Worm (Caenorhabditis elegans) whole organism, L2 larva: ENCODE measurements around the gene ifp-1.

Experiments
- F13H6.1 ChIP-seq: sonication (generic microtip); optimal IDR thresholded peaks from 2 replicates; lab custom pipeline; 2016; ENCODE audit warnings: missing genetic modification characterization, missing compliant biosample characterization
- Y55F3AM.14 ChIP-seq: fragments of 200-800 bp; sonication (Bioruptor generic); optimal IDR thresholded peaks from 2 replicates; lab custom pipeline; 2018; ENCODE audit warnings: mild to moderate bottlenecking, missing genetic modification characterization, missing compliant biosample characterization
- ZK546.5 ChIP-seq: sonication (generic microtip); optimal IDR thresholded peaks from 2 replicates; lab custom pipeline; 2017; ENCODE audit warnings: missing biosample characterization, missing genetic modification characterization
- aly-2 ChIP-seq: fragments of 150-350 bp; optimal IDR thresholded peaks from 2 replicates; lab custom pipeline; 2014; ENCODE audit warnings: missing biosample characterization, missing genetic modification characterization
- blmp-1 ChIP-seq: sonication (generic microtip); optimal IDR thresholded peaks from 2 replicates; lab custom pipeline; 2017; ENCODE audit warnings: missing genetic modification characterization, mild to moderate bottlenecking, missing compliant biosample characterization, antibody characterized with exemption, moderate library complexity; ENCODE audit not compliant: insufficient read depth
- ceh-16 ChIP-seq: fragments of 150-350 bp; optimal IDR thresholded peaks from 2 replicates; lab custom pipeline; 2014; ENCODE audit warnings: missing biosample characterization, missing genetic modification characterization
- crh-2 ChIP-seq: sonication (generic microtip); optimal IDR thresholded peaks from 2 replicates; lab custom pipeline; 2017; ENCODE audit warnings: missing biosample characterization, missing genetic modification characterization
- egl-27 ChIP-seq: sonication (generic microtip); optimal IDR thresholded peaks from 3 replicates; lab custom pipeline; 2017; ENCODE audit warnings: missing biosample characterization, missing genetic modification reagents, missing genetic modification characterization
- elt-1 ChIP-seq: fragments of 150-350 bp; optimal IDR thresholded peaks from 2 replicates; lab custom pipeline; 2014; ENCODE audit warnings: missing biosample characterization, missing genetic modification characterization
- elt-3 ChIP-seq: sonication (generic microtip); optimal IDR thresholded peaks from 2 replicates; lab custom pipeline; 2017; ENCODE audit warnings: missing biosample characterization, missing genetic modification characterization
- fos-1 ChIP-seq: fragments of 150-350 bp; optimal IDR thresholded peaks from 2 replicates; lab custom pipeline; 2014; ENCODE audit warnings: missing biosample characterization, missing genetic modification characterization
- gmeb-1 ChIP-seq: fragments of 150-350 bp; optimal IDR thresholded peaks from 2 replicates; lab custom pipeline; 2014; ENCODE audit warnings: missing biosample characterization, missing genetic modification characterization
- lin-11 ChIP-seq: fragments of 150-350 bp; sonication (generic microtip); optimal IDR thresholded peaks from 2 replicates; lab custom pipeline; 2014; ENCODE audit warnings: missing biosample characterization, missing genetic modification characterization, inconsistent platforms, mixed read lengths
- lsy-2 ChIP-seq, 2 experiments: fragments of 150-350 bp in 1 of 2; sonication (generic microtip) in 1 of 2; optimal IDR thresholded peaks; 2 replicates each; lab custom pipeline; 2014 to 2017; ENCODE audit warnings: missing biosample characterization in 2 of 2, missing genetic modification characterization in 2 of 2
- mbf-1 ChIP-seq: sonication (generic microtip); optimal IDR thresholded peaks from 2 replicates; lab custom pipeline; 2017; ENCODE audit warnings: missing biosample characterization, missing genetic modification characterization
- mdl-1 ChIP-seq, 2 experiments: fragments of 150-350 bp in 1 of 2; sonication (generic microtip) in 1 of 2; optimal IDR thresholded peaks; 2 replicates each; lab custom pipeline; 2017; ENCODE audit warnings: missing biosample characterization in 2 of 2, missing genetic modification characterization in 2 of 2
- nhr-10 ChIP-seq: sonication (generic microtip); optimal IDR thresholded peaks from 2 replicates; lab custom pipeline; 2017; ENCODE audit warnings: missing biosample characterization, missing genetic modification characterization
- nhr-11 ChIP-seq: fragments of 150-350 bp; optimal IDR thresholded peaks from 2 replicates; lab custom pipeline; 2014; ENCODE audit warnings: missing biosample characterization, missing genetic modification characterization
- nhr-12 ChIP-seq: fragments of 150-350 bp; optimal IDR thresholded peaks from 2 replicates; lab custom pipeline; 2014; ENCODE audit warnings: missing biosample characterization, missing genetic modification characterization
- nhr-129 ChIP-seq: fragments of 150-350 bp; optimal IDR thresholded peaks from 2 replicates; lab custom pipeline; 2014; ENCODE audit warnings: missing biosample characterization, missing genetic modification characterization
- nhr-21 ChIP-seq: fragments of 150-350 bp; optimal IDR thresholded peaks from 2 replicates; lab custom pipeline; 2014; ENCODE audit warnings: missing biosample characterization, missing genetic modification characterization
- nhr-23 ChIP-seq: fragments of 150-350 bp; optimal IDR thresholded peaks from 2 replicates; lab custom pipeline; 2014; ENCODE audit warnings: missing biosample characterization, missing genetic modification reagents, missing genetic modification characterization
- nhr-237 ChIP-seq: fragments of 150-350 bp; optimal IDR thresholded peaks from 2 replicates; lab custom pipeline; 2014; ENCODE audit warnings: missing biosample characterization, missing genetic modification characterization
- nhr-6 ChIP-seq: fragments of 150-350 bp; optimal IDR thresholded peaks from 2 replicates; lab custom pipeline; 2014; ENCODE audit warnings: missing biosample characterization, missing genetic modification characterization
- peb-1 ChIP-seq: fragments of 150-350 bp; optimal IDR thresholded peaks from 2 replicates; lab custom pipeline; 2014; ENCODE audit warnings: missing biosample characterization, missing genetic modification characterization
- sma-3 ChIP-seq: sonication (generic microtip); optimal IDR thresholded peaks from 2 replicates; lab custom pipeline; 2016; ENCODE audit warnings: missing genetic modification reagents, missing genetic modification characterization, missing compliant biosample characterization
- sma-9 ChIP-seq, 2 experiments: fragments of 150-350 bp in 1 of 2; sonication (generic microtip) in 1 of 2; optimal IDR thresholded peaks; 2 replicates each; lab custom pipeline; 2014 to 2016; ENCODE audit warnings: missing genetic modification characterization in 2 of 2, mild to moderate bottlenecking in 1 of 2, missing biosample characterization in 1 of 2, missing compliant biosample characterization in 1 of 2, missing genetic modification reagents in 1 of 2, moderate library complexity in 1 of 2
- snpc-4 ChIP-seq: fragments of 150-350 bp; optimal IDR thresholded peaks from 2 replicates; lab custom pipeline; 2014; ENCODE audit warnings: missing biosample characterization, missing genetic modification characterization
- zag-1 ChIP-seq: fragments of 150-350 bp; optimal IDR thresholded peaks from 2 replicates; lab custom pipeline; 2014; ENCODE audit warnings: missing biosample characterization, missing genetic modification characterization
- ztf-1 ChIP-seq: fragments of 200-800 bp; sonication (Bioruptor generic); conservative IDR thresholded peaks from 2 replicates; pipeline ENCODE4 v1.3.6; 2022; ENCODE audit warnings: missing genetic modification characterization, missing compliant biosample characterization
- ztf-4 ChIP-seq: fragments of 150-350 bp; optimal IDR thresholded peaks from 2 replicates; lab custom pipeline; 2014; ENCODE audit warnings: missing biosample characterization, missing genetic modification characterization

Gene ifp-1

DNA sequence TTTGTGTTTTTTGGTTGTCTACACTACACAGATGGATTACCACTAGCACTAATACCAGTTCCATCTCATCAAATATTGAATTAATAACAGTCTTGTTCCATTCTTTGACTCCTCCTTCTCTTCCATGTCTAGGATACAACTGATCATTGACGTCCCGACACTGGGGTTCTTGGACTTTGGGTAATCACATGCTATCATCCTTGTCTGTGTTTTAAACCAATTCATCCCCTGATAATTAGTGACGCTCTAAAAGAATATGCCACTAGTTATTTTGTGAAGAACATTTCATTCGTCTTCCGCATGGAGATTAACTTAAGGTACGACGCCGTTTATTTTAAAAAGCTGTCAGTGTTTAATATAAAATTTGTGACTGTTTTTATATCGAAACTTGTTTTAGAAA is 10.5 kb upstream of the ifp-1 start, which contains the start of gene npr-18:
TSS of gene npr-18 (plus strand) at position 301 of the 400 bp plus-strand sequence.
- TF ChIP-seq nhr-23 (tag; lab: Kevin White, UChicago) (no peak), nhr-10 (tag; lab: Kevin White, UChicago) (no peak), zag-1 (tag; lab: Kevin White, UChicago) (no peak), peb-1 (tag; lab: Kevin White, UChicago) (no peak), nhr-129 (no peak), fos-1 (no peak), snpc-4 (no peak), gmeb-1 (tag; lab: Kevin White, UChicago) (no peak), lin-11 (tag; lab: Kevin White, UChicago) (no peak), Y55F3AM.14 (GFP tag; lab: Kevin White, UChicago) (no peak), mdl-1 (tag; optimal IDR thresholded peaks at IDR 0.05; lab: Kevin White, UChicago) (no peak), nhr-237 (tag; lab: Kevin White, UChicago) (no peak), ceh-16 (tag; lab: Kevin White, UChicago) (no peak), crh-2 (tag; lab: Kevin White, UChicago) (no peak), lsy-2 (tag; optimal IDR thresholded peaks at IDR 0.05; lab: Kevin White, UChicago) (no peak), ztf-1 (no peak)

DNA sequence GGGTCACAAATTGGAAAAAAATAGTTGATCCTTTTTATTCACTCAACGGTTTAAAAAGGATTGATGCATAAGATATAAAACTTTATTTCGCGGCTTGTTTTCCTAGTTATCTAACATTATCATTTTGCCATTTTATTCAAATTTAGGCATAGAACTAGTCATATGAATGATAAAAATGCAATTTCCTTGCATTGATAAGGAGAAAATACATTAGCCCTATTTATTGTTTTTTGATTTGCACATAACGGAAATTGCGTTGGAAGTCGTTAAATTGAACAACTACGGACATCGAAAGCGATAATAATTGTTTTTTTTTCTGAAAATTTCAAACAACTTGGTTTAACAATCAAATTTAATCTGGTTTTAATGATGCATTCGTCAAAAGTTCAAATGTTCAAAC is 7.3 kb upstream of the ifp-1 start:
- TF ChIP-seq crh-2 (tag; lab: Kevin White, UChicago) (peak; percentile 1), elt-1 (tag; lab: Kevin White, UChicago) (no peak), fos-1 (peak; percentile 52)
- TF ChIP-seq, all 48 proteins: peak for 2

DNA sequence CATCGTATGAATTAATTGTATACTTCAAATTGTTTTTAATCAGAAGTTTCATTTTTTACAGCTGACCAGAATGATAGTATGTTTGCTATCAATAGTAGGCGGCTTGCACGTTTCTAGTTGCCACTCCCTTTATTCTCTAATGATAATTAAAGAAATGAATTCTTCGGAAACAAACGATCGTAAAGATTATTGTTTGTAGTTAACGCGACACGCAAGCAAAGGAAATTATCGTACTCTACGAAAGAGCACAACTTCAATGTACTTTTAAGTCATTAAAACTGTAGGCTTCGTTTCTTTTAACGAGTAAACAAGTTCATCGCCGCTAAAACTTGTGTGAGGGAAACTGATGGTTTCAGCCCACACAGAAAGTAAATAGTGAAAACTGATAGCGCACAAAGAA is 542 bp downstream of the ifp-1 start:
- peak; percentile 39 for TF ChIP-seq F13H6.1 (tag; lab: Kevin White, UChicago)
- peak; percentile 50 for TF ChIP-seq crh-2 (tag; lab: Kevin White, UChicago)
- no peak for TF ChIP-seq nhr-237 (tag; lab: Kevin White, UChicago)
- peak; percentile 40 for TF ChIP-seq fos-1
- no peak for TF ChIP-seq nhr-11
- TF ChIP-seq gmeb-1 (tag; lab: Kevin White, UChicago), result peak; percentile 39
- peak; percentile 52 for TF ChIP-seq sma-9 (GFP tag; optimal IDR thresholded peaks at IDR 0.05; lab: Kevin White, UChicago)
- TF ChIP-seq sma-9 (tag; optimal IDR thresholded peaks at IDR 0.05; lab: Kevin White, UChicago), result no peak

DNA sequence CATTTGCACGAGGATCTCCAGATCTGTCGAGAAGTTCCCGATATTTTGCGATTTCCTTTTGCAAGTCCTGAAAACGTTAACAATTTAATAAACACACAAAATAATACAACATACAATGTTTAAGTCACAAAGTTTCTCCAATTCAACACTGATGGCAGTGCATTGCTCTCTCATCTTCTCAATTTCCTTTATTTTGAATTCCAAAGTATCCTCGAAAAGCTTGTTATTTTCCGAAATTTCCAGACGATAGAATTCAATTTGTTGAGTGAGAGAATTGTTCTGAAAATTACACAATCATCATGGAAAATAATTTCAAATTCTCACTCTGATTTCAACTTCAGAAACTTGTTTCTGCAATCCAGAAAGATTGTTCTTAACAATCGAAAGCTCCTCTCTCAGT is 2.0 kb downstream of the ifp-1 start:
- TF ChIP-seq ztf-4 (tag; lab: Kevin White, UChicago) (no peak), elt-1 (tag; lab: Kevin White, UChicago) (no peak), egl-27 (tag; lab: Kevin White, UChicago) (no peak), ZK546.5 (tag; lab: Kevin White, UChicago) (no peak), sma-3 (GFP tag; lab: Kevin White, UChicago) (no peak), nhr-6 (tag; lab: Kevin White, UChicago) (no peak), zag-1 (tag; lab: Kevin White, UChicago) (no peak), Y55F3AM.14 (GFP tag; lab: Kevin White, UChicago) (no peak), lsy-2 (tag; optimal IDR thresholded peaks at IDR 0.05; lab: Kevin White, UChicago) (no peak), sma-9 (GFP tag; optimal IDR thresholded peaks at IDR 0.05; lab: Kevin White, UChicago) (no peak), sma-9 (tag; optimal IDR thresholded peaks at IDR 0.05; lab: Kevin White, UChicago) (no peak), aly-2 (no peak), ceh-16 (tag; lab: Kevin White, UChicago) (no peak), nhr-237 (tag; lab: Kevin White, UChicago) (no peak)

DNA sequence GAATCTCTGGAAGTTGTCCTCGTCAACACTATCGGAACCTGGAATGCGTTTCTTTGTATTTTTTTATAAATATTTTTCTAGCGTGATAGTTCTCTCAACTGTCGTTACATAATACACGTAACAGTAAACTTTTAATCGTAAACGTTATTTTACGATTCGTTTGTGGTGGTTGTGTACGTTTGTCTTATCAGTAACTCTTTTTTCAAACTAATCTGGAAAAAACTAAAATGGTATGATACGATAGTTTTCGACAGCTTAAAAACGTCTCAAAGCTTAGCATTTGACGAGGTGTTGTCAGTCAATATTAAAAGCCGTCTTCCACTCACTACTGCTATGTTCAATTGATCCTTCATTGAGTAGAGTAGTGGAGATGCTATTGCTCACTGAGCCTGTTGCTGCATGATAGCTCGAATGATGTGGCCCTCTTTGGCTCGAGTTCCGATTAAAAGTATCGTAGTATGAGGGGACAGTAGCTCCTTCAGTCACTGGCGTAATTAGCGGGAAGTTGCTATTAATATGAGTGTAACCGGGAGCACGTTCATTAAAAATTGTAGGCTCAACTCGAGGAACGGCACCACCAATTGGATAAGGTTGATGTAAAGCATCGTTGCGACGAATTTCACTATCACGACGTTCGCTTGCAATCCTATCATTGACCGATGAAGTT is 3.0 kb downstream of the ifp-1 start:
- TF ChIP-seq nhr-23 (tag; lab: Kevin White, UChicago), result no peak
- no peak for TF ChIP-seq mbf-1 (tag; lab: Kevin White, UChicago)
- no peak for TF ChIP-seq crh-2 (tag; lab: Kevin White, UChicago)
- TF ChIP-seq lin-11 (tag; lab: Kevin White, UChicago), result no peak
- TF ChIP-seq blmp-1 (tag; lab: Kevin White, UChicago), result no peak
- TF ChIP-seq ZK546.5 (tag; lab: Kevin White, UChicago), result no peak
- no peak for TF ChIP-seq lsy-2 (tag; optimal IDR thresholded peaks at IDR 0.05; lab: Kevin White, UChicago)
- no peak for TF ChIP-seq nhr-21 (tag; lab: Kevin White, UChicago)
- no peak for TF ChIP-seq aly-2
- TF ChIP-seq elt-3 (tag; lab: Kevin White, UChicago), result no peak
- no peak for TF ChIP-seq F13H6.1 (tag; lab: Kevin White, UChicago)
- TF ChIP-seq nhr-12 (tag; lab: Kevin White, UChicago), result no peak
- TF ChIP-seq nhr-6 (tag; lab: Kevin White, UChicago), result no peak
- TF ChIP-seq gmeb-1 (tag; lab: Kevin White, UChicago), result no peak
- no peak for TF ChIP-seq nhr-11
